Worm (Caenorhabditis elegans) whole organism, L2 larva: Measurements from ENCODE around the gene sad-1.

ENCODE experiments used
- C34F6.9 ChIP-seq: fragments of 150-350 bp; optimal IDR thresholded peaks from 2 replicates; lab custom pipeline; 2014; ENCODE audit warnings: missing biosample characterization, missing genetic modification characterization
- R02D3.7 ChIP-seq: fragments of 150-350 bp; optimal IDR thresholded peaks from 2 replicates; lab custom pipeline; 2014; ENCODE audit warnings: missing biosample characterization, missing genetic modification characterization
- Y55F3AM.14 ChIP-seq: fragments of 200-800 bp; sonication (Bioruptor generic); optimal IDR thresholded peaks from 2 replicates; lab custom pipeline; 2018; ENCODE audit warnings: mild to moderate bottlenecking, missing genetic modification characterization, missing compliant biosample characterization
- alr-1 ChIP-seq: fragments of 150-350 bp; optimal IDR thresholded peaks from 2 replicates; lab custom pipeline; 2014; ENCODE audit warnings: missing biosample characterization, missing genetic modification characterization
- aly-2 ChIP-seq: fragments of 150-350 bp; optimal IDR thresholded peaks from 2 replicates; lab custom pipeline; 2014; ENCODE audit warnings: missing biosample characterization, missing genetic modification characterization
- ceh-16 ChIP-seq: fragments of 150-350 bp; optimal IDR thresholded peaks from 2 replicates; lab custom pipeline; 2014; ENCODE audit warnings: missing biosample characterization, missing genetic modification characterization
- ceh-82 ChIP-seq: fragments of 150-350 bp; optimal IDR thresholded peaks from 2 replicates; lab custom pipeline; 2014; ENCODE audit warnings: missing biosample characterization, missing genetic modification characterization
- crh-2 ChIP-seq: sonication (generic microtip); optimal IDR thresholded peaks from 2 replicates; lab custom pipeline; 2017; ENCODE audit warnings: missing biosample characterization, missing genetic modification characterization
- egl-27 ChIP-seq: sonication (generic microtip); optimal IDR thresholded peaks from 3 replicates; lab custom pipeline; 2017; ENCODE audit warnings: missing biosample characterization, missing genetic modification reagents, missing genetic modification characterization
- elt-1 ChIP-seq: fragments of 150-350 bp; optimal IDR thresholded peaks from 2 replicates; lab custom pipeline; 2014; ENCODE audit warnings: missing biosample characterization, missing genetic modification characterization
- elt-3 ChIP-seq: sonication (generic microtip); optimal IDR thresholded peaks from 2 replicates; lab custom pipeline; 2017; ENCODE audit warnings: missing biosample characterization, missing genetic modification characterization
- fos-1 ChIP-seq: fragments of 150-350 bp; optimal IDR thresholded peaks from 2 replicates; lab custom pipeline; 2014; ENCODE audit warnings: missing biosample characterization, missing genetic modification characterization
- lin-13 ChIP-seq: fragments of 150-350 bp; optimal IDR thresholded peaks from 2 replicates; lab custom pipeline; 2014; ENCODE audit warnings: missing biosample characterization, missing genetic modification reagents, missing genetic modification characterization
- lin-39 ChIP-seq: fragments of 150-350 bp; optimal IDR thresholded peaks from 2 replicates; lab custom pipeline; 2014; ENCODE audit warnings: missing biosample characterization, missing genetic modification reagents, missing genetic modification characterization
- lsy-2 ChIP-seq, 2 experiments: fragments of 150-350 bp in 1 of 2; sonication (generic microtip) in 1 of 2; optimal IDR thresholded peaks; 2 replicates each; lab custom pipeline; 2014 to 2017; ENCODE audit warnings: missing biosample characterization in 2 of 2, missing genetic modification characterization in 2 of 2
- mab-5 ChIP-seq: fragments of 150-350 bp; optimal IDR thresholded peaks from 2 replicates; lab custom pipeline; 2014; ENCODE audit warnings: missing biosample characterization, missing genetic modification characterization
- mbf-1 ChIP-seq: sonication (generic microtip); optimal IDR thresholded peaks from 2 replicates; lab custom pipeline; 2017; ENCODE audit warnings: missing biosample characterization, missing genetic modification characterization
- mdl-1 ChIP-seq, 2 experiments: fragments of 150-350 bp in 1 of 2; sonication (generic microtip) in 1 of 2; optimal IDR thresholded peaks; 2 replicates each; lab custom pipeline; 2017; ENCODE audit warnings: missing biosample characterization in 2 of 2, missing genetic modification characterization in 2 of 2
- nhr-11 ChIP-seq: fragments of 150-350 bp; optimal IDR thresholded peaks from 2 replicates; lab custom pipeline; 2014; ENCODE audit warnings: missing biosample characterization, missing genetic modification characterization
- nhr-129 ChIP-seq: fragments of 150-350 bp; optimal IDR thresholded peaks from 2 replicates; lab custom pipeline; 2014; ENCODE audit warnings: missing biosample characterization, missing genetic modification characterization
- nhr-21 ChIP-seq: fragments of 150-350 bp; optimal IDR thresholded peaks from 2 replicates; lab custom pipeline; 2014; ENCODE audit warnings: missing biosample characterization, missing genetic modification characterization
- nhr-23 ChIP-seq: fragments of 150-350 bp; optimal IDR thresholded peaks from 2 replicates; lab custom pipeline; 2014; ENCODE audit warnings: missing biosample characterization, missing genetic modification reagents, missing genetic modification characterization
- nhr-237 ChIP-seq: fragments of 150-350 bp; optimal IDR thresholded peaks from 2 replicates; lab custom pipeline; 2014; ENCODE audit warnings: missing biosample characterization, missing genetic modification characterization
- nhr-25 ChIP-seq: fragments of 150-350 bp; sonication (generic microtip); optimal IDR thresholded peaks from 3 replicates; lab custom pipeline; 2014; ENCODE audit warnings: missing biosample characterization, missing genetic modification characterization
- nhr-6 ChIP-seq: fragments of 150-350 bp; optimal IDR thresholded peaks from 2 replicates; lab custom pipeline; 2014; ENCODE audit warnings: missing biosample characterization, missing genetic modification characterization
- nhr-77 ChIP-seq: fragments of 150-350 bp; optimal IDR thresholded peaks from 2 replicates; lab custom pipeline; 2014; ENCODE audit warnings: missing biosample characterization, missing genetic modification characterization
- sem-4 ChIP-seq: fragments of 150-350 bp; optimal IDR thresholded peaks from 2 replicates; lab custom pipeline; 2014; ENCODE audit warnings: missing biosample characterization, missing genetic modification reagents, missing genetic modification characterization
- skn-1 ChIP-seq: sonication (generic microtip); optimal IDR thresholded peaks from 2 replicates; lab custom pipeline; 2017; ENCODE audit warnings: missing biosample characterization, missing genetic modification characterization
- sma-3 ChIP-seq: sonication (generic microtip); optimal IDR thresholded peaks from 2 replicates; lab custom pipeline; 2016; ENCODE audit warnings: missing genetic modification reagents, missing genetic modification characterization, missing compliant biosample characterization
- unc-39 ChIP-seq: fragments of 150-350 bp; optimal IDR thresholded peaks from 2 replicates; lab custom pipeline; 2014; ENCODE audit warnings: missing biosample characterization, missing genetic modification characterization
- unc-55 ChIP-seq: fragments of 150-350 bp; sonication (generic microtip); optimal IDR thresholded peaks from 3 replicates; lab custom pipeline; 2014; ENCODE audit warnings: missing biosample characterization, missing genetic modification reagents, missing genetic modification characterization
- unc-62 ChIP-seq: fragments of 150-350 bp; optimal IDR thresholded peaks from 2 replicates; lab custom pipeline; 2014; ENCODE audit warnings: missing biosample characterization, missing genetic modification reagents, missing genetic modification characterization
- zag-1 ChIP-seq: fragments of 150-350 bp; optimal IDR thresholded peaks from 2 replicates; lab custom pipeline; 2014; ENCODE audit warnings: missing biosample characterization, missing genetic modification characterization
- ztf-11 ChIP-seq: sonication (generic microtip); optimal IDR thresholded peaks from 2 replicates; lab custom pipeline; 2017; ENCODE audit warnings: missing biosample characterization, missing genetic modification characterization
- ztf-4 ChIP-seq: fragments of 150-350 bp; optimal IDR thresholded peaks from 2 replicates; lab custom pipeline; 2014; ENCODE audit warnings: missing biosample characterization, missing genetic modification characterization

The sad-1 gene

ce11 chrX:13493762-13494161 is 6.7 kb downstream of the sad-1 start:
- TF ChIP-seq nhr-6 (no peak), nhr-23 (tag; lab: Kevin White, UChicago) (no peak), nhr-21 (tag; lab: Kevin White, UChicago) (no peak), aly-2 (tag; lab: Kevin White, UChicago) (no peak), zag-1 (tag; lab: Kevin White, UChicago) (peak; percentile 30), lin-39 (tag; lab: Kevin White, UChicago) (peak; percentile 30), lsy-2 (tag; optimal IDR thresholded peaks at IDR 0.05; lab: Kevin White, UChicago) (peak in 1 of 2 experiments; percentile 25), mdl-1 (tag; optimal IDR thresholded peaks at IDR 0.05; lab: Kevin White, UChicago) (no peak), ztf-11 (tag; lab: Kevin White, UChicago) (no peak), skn-1 (tag; lab: Kevin White, UChicago) (no peak), elt-1 (no peak), nhr-237 (no peak), unc-62 (GFP tag; lab: Kevin White, UChicago) (no peak), nhr-129 (tag; lab: Kevin White, UChicago) (no peak), fos-1 (no peak), elt-3 (tag; lab: Kevin White, UChicago) (no peak), nhr-77 (tag; lab: Kevin White, UChicago) (no peak), C34F6.9 (peak; percentile 17), egl-27 (no peak), Y55F3AM.14 (no peak), unc-55 (GFP tag; lab: Kevin White, UChicago) (peak; percentile 74), crh-2 (tag; lab: Kevin White, UChicago) (peak; percentile 37), mab-5 (tag; lab: Kevin White, UChicago) (peak; percentile 26)

- TF ChIP-seq lsy-2 (tag; optimal IDR thresholded peaks at IDR 0.05; lab: Kevin White, UChicago) (no peak), nhr-6 (no peak), sem-4 (no peak), unc-39 (no peak)
Measured at ce11 chrX:13484813-13485212, 15.7 kb downstream of the sad-1 start, which contains the start of gene srd-51. TSS of gene srd-51 (minus strand) at chrX:13484913.

- TF ChIP-seq lin-13 (GFP tag; lab: Kevin White, UChicago) = no peak
- no peak for TF ChIP-seq ztf-11 (tag; lab: Kevin White, UChicago)
- no peak for TF ChIP-seq nhr-11
- no peak for TF ChIP-seq nhr-23 (tag; lab: Kevin White, UChicago)
- no peak for TF ChIP-seq ztf-4
- no peak for TF ChIP-seq mab-5 (tag; lab: Kevin White, UChicago)
- TF ChIP-seq R02D3.7 (tag; lab: Kevin White, UChicago) = no peak
- no peak for TF ChIP-seq fos-1
- no peak for TF ChIP-seq nhr-6
- TF ChIP-seq mdl-1 (tag; optimal IDR thresholded peaks at IDR 0.05; lab: Kevin White, UChicago) = no peak
- TF ChIP-seq lin-39 (tag; lab: Kevin White, UChicago) = no peak
Measured at ce11 chrX:13481704-13482103, 18.8 kb downstream of the sad-1 start, which contains the start of gene srd-50. TSS of gene srd-50 (minus strand) at chrX:13481804.

- TF ChIP-seq ceh-16 (tag; lab: Kevin White, UChicago) (no peak), alr-1 (tag; lab: Kevin White, UChicago) (no peak), mdl-1 (tag; optimal IDR thresholded peaks at IDR 0.05; lab: Kevin White, UChicago) (no peak), mbf-1 (tag; lab: Kevin White, UChicago) (no peak), sma-3 (GFP tag; lab: Kevin White, UChicago) (no peak), fos-1 (no peak), Y55F3AM.14 (no peak), ztf-11 (tag; lab: Kevin White, UChicago) (no peak), ztf-4 (no peak), nhr-129 (tag; lab: Kevin White, UChicago) (no peak), ceh-82 (no peak), lin-13 (GFP tag; lab: Kevin White, UChicago) (no peak), lsy-2 (tag; optimal IDR thresholded peaks at IDR 0.05; lab: Kevin White, UChicago) (no peak), crh-2 (tag; lab: Kevin White, UChicago) (no peak)
- TF ChIP-seq, all 48 proteins: peak for 0
Measured at ce11 chrX:13477356-13477755, 23.1 kb downstream of the sad-1 start, which contains the start of gene efn-3. TSS of gene efn-3 (minus strand) at chrX:13477456.

ce11 chrX:13471855-13472254 is 28.6 kb downstream of the sad-1 start, which contains the start of gene tre-4:
TSS of gene tre-4 (plus strand) at chrX:13472155.
- no peak for TF ChIP-seq nhr-25
- TF ChIP-seq unc-55 (GFP tag; lab: Kevin White, UChicago) = peak; percentile 39
